Worm (Caenorhabditis elegans): ENCODE data around the gene ocr-2.

ocr-2 gene

ce11 chrIV:8229523-8229922 lies 9.6 kb upstream of the ocr-2 start (continued):
- TF ChIP-seq let-526 (GFP tag; IDR thresholded peaks at IDR 0.05) (no peak), lin-40 (tag; optimal IDR thresholded peaks at IDR 0.05) (peak; percentile 40), hsf-1 (GFP tag; IDR thresholded peaks at IDR 0.05) (no peak), B0336.3 (GFP tag; IDR thresholded peaks at IDR 0.05) (peak; percentile 66), zfh-2 (GFP tag; conservative IDR thresholded peaks at IDR 0.05) (peak; percentile 82), egl-18 (GFP tag; IDR thresholded peaks at IDR 0.05) (no peak), F37B4.10 (GFP tag; IDR thresholded peaks at IDR 0.05) (0 out of 2 replicates have a peak, but pooled peaks have one; percentile 43), F57A8.1 (GFP tag; optimal IDR thresholded peaks at IDR 0.05) (no peak), cebp-1 (GFP tag; IDR thresholded peaks at IDR 0.05) (no peak), cebp-1 (tag; optimal IDR thresholded peaks at IDR 0.05) (peak; percentile 61), pha-4 (tag; optimal IDR thresholded peaks at IDR 0.05) (no peak), him-1 (tag; optimal IDR thresholded peaks at IDR 0.05) (no peak), tbx-9 (tag; optimal IDR thresholded peaks at IDR 0.05; ENCODE audit: borderline replicate concordance) (no peak), tlf-1 (GFP tag; optimal IDR thresholded peaks at IDR 0.05) (peak; percentile 3), lsl-1 (GFP tag; optimal IDR thresholded peaks at IDR 0.05) (no peak), K12H6.12 (tag; optimal IDR thresholded peaks at IDR 0.05) (no peak), mxl-1 (tag; optimal IDR thresholded peaks at IDR 0.05) (no peak), madf-10 (tag; optimal IDR thresholded peaks at IDR 0.05) (peak; percentile 15), ceh-100 (GFP tag; IDR thresholded peaks at IDR 0.05) (no peak), aptf-3 (GFP tag; IDR thresholded peaks at IDR 0.05) (no peak), sea-2 (GFP tag; IDR thresholded peaks at IDR 0.05) (no peak), ets-4 (GFP tag; optimal IDR thresholded peaks at IDR 0.05) (peak; percentile 50), mel-28 (tag; optimal IDR thresholded peaks at IDR 0.05; ENCODE audit: borderline replicate concordance) (no peak), T07F8.4 (tag; optimal IDR thresholded peaks at IDR 0.05) (no peak), nhr-90 (tag; optimal IDR thresholded peaks at IDR 0.05) (peak; percentile 39), ztf-22 (GFP tag; optimal IDR thresholded peaks at IDR 0.05) (peak; percentile 30), mcd-1 (GFP tag; IDR thresholded peaks at IDR 0.05) (peak; percentile 45), cebp-2 (GFP tag; IDR thresholded peaks at IDR 0.05) (no peak), somi-1 (GFP tag; optimal IDR thresholded peaks at IDR 0.05) (no peak), F55B11.4 (tag; optimal IDR thresholded peaks at IDR 0.05; ENCODE audit: borderline replicate concordance, insufficient read depth) (no peak), Y67H2A.10 (GFP tag; conservative IDR thresholded peaks at IDR 0.05) (no peak), zim-3 (tag; optimal IDR thresholded peaks at IDR 0.05) (no peak), lin-54 (GFP tag; optimal IDR thresholded peaks at IDR 0.05) (peak; percentile 17), Y79H2A.3 (GFP tag; conservative IDR thresholded peaks at IDR 0.05) (no peak), fkh-3 (tag; optimal IDR thresholded peaks at IDR 0.05) (no peak), Y53G8AR.9 (GFP tag; conservative IDR thresholded peaks at IDR 0.05) (no peak), tbp1 (GFP tag; optimal IDR thresholded peaks at IDR 0.05) (peak; percentile 9), K11D2.4 (GFP tag; IDR thresholded peaks at IDR 0.05) (no peak), C06A6.2 (GFP tag; conservative IDR thresholded peaks at IDR 0.05) (no peak), C17E4.6 (GFP tag; IDR thresholded peaks at IDR 0.05) (no peak), gei-17 (GFP tag; optimal IDR thresholded peaks at IDR 0.05) (no peak), atf-7 (tag; optimal IDR thresholded peaks at IDR 0.05) (peak; percentile 83), let-607 (tag; optimal IDR thresholded peaks at IDR 0.05) (peak in 1 of 2 experiments; percentile 14), F49E8.2 (tag; optimal IDR thresholded peaks at IDR 0.05; ENCODE audit: insufficient read depth) (no peak), madf-3 (GFP tag; IDR thresholded peaks at IDR 0.05) (no peak)

Data from whole organism, young adult.